Fruit fly (Drosophila melanogaster) whole organism: ENCODE measurements around the gene CG14082.

Experiments used
- CG8478 ChIP-seq: fragments of >200 bp; optimal IDR thresholded peaks from 2 replicates; lab custom pipeline; 2018; ENCODE audit warnings: inconsistent platforms
- Dll ChIP-seq: fragments of >200 bp; optimal IDR thresholded peaks from 2 replicates; lab custom pipeline; 2017
- EcR ChIP-seq, 2 experiments: fragments of >200 bp; optimal IDR thresholded peaks; 2 replicates each; lab custom pipeline; 2017; ENCODE audit warnings: missing biosample characterization in 2 of 2, missing genetic modification characterization in 2 of 2, missing genetic modification reagents in 2 of 2
- pan ChIP-seq: fragments of >200 bp; optimal IDR thresholded peaks from 2 replicates; lab custom pipeline; 2017
- psq ChIP-seq: fragments of >200 bp; optimal IDR thresholded peaks from 2 replicates; lab custom pipeline; 2017

DNA sequence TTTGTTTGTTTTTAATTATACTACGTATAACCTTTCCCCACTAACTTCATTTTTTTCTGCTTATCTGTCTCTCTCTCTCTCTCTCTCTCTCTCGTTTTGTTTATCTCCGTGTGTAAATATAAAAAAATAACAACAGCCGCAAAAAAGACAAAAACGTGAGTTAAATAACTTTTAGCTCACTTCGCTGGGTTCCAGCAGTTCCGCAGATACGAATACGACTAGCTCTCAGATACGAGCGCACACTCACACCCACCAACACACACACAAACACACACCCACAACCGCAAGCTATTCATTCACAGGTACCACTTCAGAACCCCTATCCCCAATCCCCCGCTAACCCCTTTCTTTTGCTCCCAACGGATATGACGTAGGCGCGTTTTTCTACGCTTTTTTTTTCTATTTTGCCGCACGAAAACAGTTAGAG, 66.6 kb downstream of the CG14082 start:
- TF ChIP-seq psq (lab: Kevin White, UChicago) (no peak), pan (lab: Kevin White, UChicago) (no peak), CG8478 (lab: Kevin White, UChicago) (no peak), Dll (lab: Kevin White, UChicago) (no peak), EcR (GFP tag; optimal IDR thresholded peaks at IDR 0.05; lab: Kevin White, UChicago) (no peak)
